Worm (Caenorhabditis elegans) whole organism, L2 larva: Measurements from ENCODE around the gene F12A10.9.

Experiments
- C34F6.9 ChIP-seq: fragments of 150-350 bp; optimal IDR thresholded peaks from 2 replicates; lab custom pipeline; 2014; ENCODE audit warnings: missing biosample characterization, missing genetic modification characterization
- F13H6.1 ChIP-seq: sonication (generic microtip); optimal IDR thresholded peaks from 2 replicates; lab custom pipeline; 2016; ENCODE audit warnings: missing genetic modification characterization, missing compliant biosample characterization
- R02D3.7 ChIP-seq: fragments of 150-350 bp; optimal IDR thresholded peaks from 2 replicates; lab custom pipeline; 2014; ENCODE audit warnings: missing biosample characterization, missing genetic modification characterization
- Y55F3AM.14 ChIP-seq: fragments of 200-800 bp; sonication (Bioruptor generic); optimal IDR thresholded peaks from 2 replicates; lab custom pipeline; 2018; ENCODE audit warnings: mild to moderate bottlenecking, missing genetic modification characterization, missing compliant biosample characterization
- ZK546.5 ChIP-seq: sonication (generic microtip); optimal IDR thresholded peaks from 2 replicates; lab custom pipeline; 2017; ENCODE audit warnings: missing biosample characterization, missing genetic modification characterization
- alr-1 ChIP-seq: fragments of 150-350 bp; optimal IDR thresholded peaks from 2 replicates; lab custom pipeline; 2014; ENCODE audit warnings: missing biosample characterization, missing genetic modification characterization
- aly-2 ChIP-seq: fragments of 150-350 bp; optimal IDR thresholded peaks from 2 replicates; lab custom pipeline; 2014; ENCODE audit warnings: missing biosample characterization, missing genetic modification characterization
- ama-1 ChIP-seq: fragments of 150-350 bp; optimal IDR thresholded peaks from 2 replicates; lab custom pipeline; 2018; ENCODE audit warnings: inconsistent platforms
- blmp-1 ChIP-seq: sonication (generic microtip); optimal IDR thresholded peaks from 2 replicates; lab custom pipeline; 2017; ENCODE audit warnings: missing genetic modification characterization, mild to moderate bottlenecking, missing compliant biosample characterization, antibody characterized with exemption, moderate library complexity; ENCODE audit not compliant: insufficient read depth
- ceh-16 ChIP-seq: fragments of 150-350 bp; optimal IDR thresholded peaks from 2 replicates; lab custom pipeline; 2014; ENCODE audit warnings: missing biosample characterization, missing genetic modification characterization
- ceh-82 ChIP-seq: fragments of 150-350 bp; optimal IDR thresholded peaks from 2 replicates; lab custom pipeline; 2014; ENCODE audit warnings: missing biosample characterization, missing genetic modification characterization
- crh-2 ChIP-seq: sonication (generic microtip); optimal IDR thresholded peaks from 2 replicates; lab custom pipeline; 2017; ENCODE audit warnings: missing biosample characterization, missing genetic modification characterization
- dmd-4 ChIP-seq: sonication (generic microtip); optimal IDR thresholded peaks from 2 replicates; lab custom pipeline; 2017; ENCODE audit warnings: missing biosample characterization, missing genetic modification characterization
- egl-27 ChIP-seq: sonication (generic microtip); optimal IDR thresholded peaks from 3 replicates; lab custom pipeline; 2017; ENCODE audit warnings: missing biosample characterization, missing genetic modification reagents, missing genetic modification characterization
- elt-1 ChIP-seq: fragments of 150-350 bp; optimal IDR thresholded peaks from 2 replicates; lab custom pipeline; 2014; ENCODE audit warnings: missing biosample characterization, missing genetic modification characterization
- elt-3 ChIP-seq: sonication (generic microtip); optimal IDR thresholded peaks from 2 replicates; lab custom pipeline; 2017; ENCODE audit warnings: missing biosample characterization, missing genetic modification characterization
- fos-1 ChIP-seq: fragments of 150-350 bp; optimal IDR thresholded peaks from 2 replicates; lab custom pipeline; 2014; ENCODE audit warnings: missing biosample characterization, missing genetic modification characterization
- gmeb-1 ChIP-seq: fragments of 150-350 bp; optimal IDR thresholded peaks from 2 replicates; lab custom pipeline; 2014; ENCODE audit warnings: missing biosample characterization, missing genetic modification characterization
- lin-11 ChIP-seq: fragments of 150-350 bp; sonication (generic microtip); optimal IDR thresholded peaks from 2 replicates; lab custom pipeline; 2014; ENCODE audit warnings: missing biosample characterization, missing genetic modification characterization, inconsistent platforms, mixed read lengths
- lin-13 ChIP-seq: fragments of 150-350 bp; optimal IDR thresholded peaks from 2 replicates; lab custom pipeline; 2014; ENCODE audit warnings: missing biosample characterization, missing genetic modification reagents, missing genetic modification characterization
- lin-39 ChIP-seq: fragments of 150-350 bp; optimal IDR thresholded peaks from 2 replicates; lab custom pipeline; 2014; ENCODE audit warnings: missing biosample characterization, missing genetic modification reagents, missing genetic modification characterization
- lsy-2 ChIP-seq, 2 experiments: fragments of 150-350 bp in 1 of 2; sonication (generic microtip) in 1 of 2; optimal IDR thresholded peaks; 2 replicates each; lab custom pipeline; 2014 to 2017; ENCODE audit warnings: missing biosample characterization in 2 of 2, missing genetic modification characterization in 2 of 2
- mab-5 ChIP-seq: fragments of 150-350 bp; optimal IDR thresholded peaks from 2 replicates; lab custom pipeline; 2014; ENCODE audit warnings: missing biosample characterization, missing genetic modification characterization
- mbf-1 ChIP-seq: sonication (generic microtip); optimal IDR thresholded peaks from 2 replicates; lab custom pipeline; 2017; ENCODE audit warnings: missing biosample characterization, missing genetic modification characterization
- mdl-1 ChIP-seq, 2 experiments: fragments of 150-350 bp in 1 of 2; sonication (generic microtip) in 1 of 2; optimal IDR thresholded peaks; 2 replicates each; lab custom pipeline; 2017; ENCODE audit warnings: missing biosample characterization in 2 of 2, missing genetic modification characterization in 2 of 2
- nhr-10 ChIP-seq: sonication (generic microtip); optimal IDR thresholded peaks from 2 replicates; lab custom pipeline; 2017; ENCODE audit warnings: missing biosample characterization, missing genetic modification characterization
- nhr-11 ChIP-seq: fragments of 150-350 bp; optimal IDR thresholded peaks from 2 replicates; lab custom pipeline; 2014; ENCODE audit warnings: missing biosample characterization, missing genetic modification characterization
- nhr-12 ChIP-seq: fragments of 150-350 bp; optimal IDR thresholded peaks from 2 replicates; lab custom pipeline; 2014; ENCODE audit warnings: missing biosample characterization, missing genetic modification characterization
- nhr-129 ChIP-seq: fragments of 150-350 bp; optimal IDR thresholded peaks from 2 replicates; lab custom pipeline; 2014; ENCODE audit warnings: missing biosample characterization, missing genetic modification characterization
- nhr-21 ChIP-seq: fragments of 150-350 bp; optimal IDR thresholded peaks from 2 replicates; lab custom pipeline; 2014; ENCODE audit warnings: missing biosample characterization, missing genetic modification characterization
- nhr-23 ChIP-seq: fragments of 150-350 bp; optimal IDR thresholded peaks from 2 replicates; lab custom pipeline; 2014; ENCODE audit warnings: missing biosample characterization, missing genetic modification reagents, missing genetic modification characterization
- nhr-237 ChIP-seq: fragments of 150-350 bp; optimal IDR thresholded peaks from 2 replicates; lab custom pipeline; 2014; ENCODE audit warnings: missing biosample characterization, missing genetic modification characterization
- nhr-25 ChIP-seq: fragments of 150-350 bp; sonication (generic microtip); optimal IDR thresholded peaks from 3 replicates; lab custom pipeline; 2014; ENCODE audit warnings: missing biosample characterization, missing genetic modification characterization
- nhr-6 ChIP-seq: fragments of 150-350 bp; optimal IDR thresholded peaks from 2 replicates; lab custom pipeline; 2014; ENCODE audit warnings: missing biosample characterization, missing genetic modification characterization
- nhr-77 ChIP-seq: fragments of 150-350 bp; optimal IDR thresholded peaks from 2 replicates; lab custom pipeline; 2014; ENCODE audit warnings: missing biosample characterization, missing genetic modification characterization
- peb-1 ChIP-seq: fragments of 150-350 bp; optimal IDR thresholded peaks from 2 replicates; lab custom pipeline; 2014; ENCODE audit warnings: missing biosample characterization, missing genetic modification characterization
- sem-4 ChIP-seq: fragments of 150-350 bp; optimal IDR thresholded peaks from 2 replicates; lab custom pipeline; 2014; ENCODE audit warnings: missing biosample characterization, missing genetic modification reagents, missing genetic modification characterization
- skn-1 ChIP-seq: sonication (generic microtip); optimal IDR thresholded peaks from 2 replicates; lab custom pipeline; 2017; ENCODE audit warnings: missing biosample characterization, missing genetic modification characterization
- sma-3 ChIP-seq: sonication (generic microtip); optimal IDR thresholded peaks from 2 replicates; lab custom pipeline; 2016; ENCODE audit warnings: missing genetic modification reagents, missing genetic modification characterization, missing compliant biosample characterization
- sma-9 ChIP-seq, 2 experiments: fragments of 150-350 bp in 1 of 2; sonication (generic microtip) in 1 of 2; optimal IDR thresholded peaks; 2 replicates each; lab custom pipeline; 2014 to 2016; ENCODE audit warnings: missing genetic modification characterization in 2 of 2, mild to moderate bottlenecking in 1 of 2, missing biosample characterization in 1 of 2, missing compliant biosample characterization in 1 of 2, missing genetic modification reagents in 1 of 2, moderate library complexity in 1 of 2
- snpc-4 ChIP-seq: fragments of 150-350 bp; optimal IDR thresholded peaks from 2 replicates; lab custom pipeline; 2014; ENCODE audit warnings: missing biosample characterization, missing genetic modification characterization
- unc-39 ChIP-seq: fragments of 150-350 bp; optimal IDR thresholded peaks from 2 replicates; lab custom pipeline; 2014; ENCODE audit warnings: missing biosample characterization, missing genetic modification characterization
- unc-55 ChIP-seq: fragments of 150-350 bp; sonication (generic microtip); optimal IDR thresholded peaks from 3 replicates; lab custom pipeline; 2014; ENCODE audit warnings: missing biosample characterization, missing genetic modification reagents, missing genetic modification characterization
- unc-62 ChIP-seq: fragments of 150-350 bp; optimal IDR thresholded peaks from 2 replicates; lab custom pipeline; 2014; ENCODE audit warnings: missing biosample characterization, missing genetic modification reagents, missing genetic modification characterization
- zag-1 ChIP-seq: fragments of 150-350 bp; optimal IDR thresholded peaks from 2 replicates; lab custom pipeline; 2014; ENCODE audit warnings: missing biosample characterization, missing genetic modification characterization
- ztf-1 ChIP-seq: fragments of 200-800 bp; sonication (Bioruptor generic); conservative IDR thresholded peaks from 2 replicates; pipeline ENCODE4 v1.3.6; 2022; ENCODE audit warnings: missing genetic modification characterization, missing compliant biosample characterization
- ztf-11 ChIP-seq: sonication (generic microtip); optimal IDR thresholded peaks from 2 replicates; lab custom pipeline; 2017; ENCODE audit warnings: missing biosample characterization, missing genetic modification characterization
- ztf-4 ChIP-seq: fragments of 150-350 bp; optimal IDR thresholded peaks from 2 replicates; lab custom pipeline; 2014; ENCODE audit warnings: missing biosample characterization, missing genetic modification characterization

Gene F12A10.9

DNA sequence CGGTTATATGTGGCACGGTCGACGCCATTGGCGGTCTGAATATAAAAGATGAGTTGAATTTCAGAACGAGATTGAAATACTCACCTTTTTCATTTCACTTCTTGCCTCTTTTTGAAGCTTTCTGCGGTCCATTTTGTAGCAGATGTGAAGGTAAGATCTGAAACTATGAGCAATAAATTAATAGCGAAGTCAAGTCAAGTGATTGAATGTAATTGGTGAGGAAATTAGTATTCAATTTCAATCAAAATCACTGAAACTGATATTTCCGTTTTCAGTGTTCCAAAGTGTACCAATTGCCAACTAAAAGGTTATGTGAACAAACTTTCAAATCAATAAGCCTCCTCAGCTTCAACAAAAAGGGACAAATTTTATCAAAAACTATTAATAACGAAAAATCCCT, 43.2 kb downstream of the F12A10.9 start, which contains the start of gene C17C3.24:
C17C3.24 (minus strand) TSS at position 101 of the 400 bp plus-strand sequence.
- no peak for TF ChIP-seq dmd-4 (tag; lab: Kevin White, UChicago)

DNA sequence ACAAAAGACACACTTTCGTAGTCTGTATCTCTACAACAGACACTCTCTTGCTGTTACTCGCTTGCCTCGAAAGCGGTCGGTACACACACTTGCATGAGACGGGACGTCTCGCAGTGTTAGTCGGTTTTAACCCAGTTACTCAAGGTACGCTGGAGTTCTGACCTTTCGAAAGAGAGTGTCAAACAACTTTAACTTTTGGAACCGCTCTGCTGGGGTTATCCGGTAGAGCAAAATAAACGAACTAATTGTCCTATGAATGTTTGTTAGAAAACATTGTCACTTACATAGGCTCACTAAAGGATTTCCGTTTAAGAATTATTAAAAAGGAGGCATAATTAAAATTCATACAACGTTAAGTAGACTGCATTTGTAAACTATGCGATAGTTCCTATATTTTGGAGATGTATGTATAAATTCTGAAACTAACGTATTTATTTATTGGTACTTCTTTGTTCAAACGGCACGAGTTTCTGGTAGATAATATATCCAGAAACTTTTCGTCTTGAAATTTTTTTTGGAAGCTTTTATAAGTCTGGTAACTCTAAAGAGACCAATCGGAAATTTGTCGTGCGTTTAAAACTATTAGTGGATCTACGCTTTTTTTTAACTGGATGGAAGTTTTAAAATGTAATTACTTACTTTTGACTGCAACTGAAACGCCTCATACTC, 45.1 kb downstream of the F12A10.9 start:
- peak; percentile 81 for TF ChIP-seq nhr-11 (tag; lab: Kevin White, UChicago)
- peak; percentile 98 for TF ChIP-seq lin-13
- TF ChIP-seq nhr-25 (tag; lab: Kevin White, UChicago) = peak; percentile 97
- TF ChIP-seq ceh-16 (tag; lab: Kevin White, UChicago) = peak; percentile 93
- peak; percentile 99 for TF ChIP-seq egl-27 (tag; lab: Kevin White, UChicago)
- peak; percentile 94 to 97 for TF ChIP-seq lsy-2 (tag; optimal IDR thresholded peaks at IDR 0.05; lab: Kevin White, UChicago)
- peak; percentile 95 for TF ChIP-seq nhr-10 (tag; lab: Kevin White, UChicago)
- TF ChIP-seq aly-2 = peak; percentile 100
- TF ChIP-seq blmp-1 (tag; lab: Kevin White, UChicago) = peak; percentile 90
- TF ChIP-seq C34F6.9 (tag; lab: Kevin White, UChicago) = peak; percentile 99
- peak; percentile 88 for TF ChIP-seq nhr-237 (tag; lab: Kevin White, UChicago)
- peak; percentile 61 for TF ChIP-seq mbf-1
- TF ChIP-seq sma-3 (GFP tag; lab: Kevin White, UChicago) = peak; percentile 98
- peak; percentile 100 for TF ChIP-seq ama-1 (lab: Kevin White, UChicago)
- peak; percentile 99 for TF ChIP-seq nhr-21 (tag; lab: Kevin White, UChicago)
- peak; percentile 99 for TF ChIP-seq sma-9 (GFP tag; optimal IDR thresholded peaks at IDR 0.05; lab: Kevin White, UChicago)
- TF ChIP-seq sma-9 (tag; optimal IDR thresholded peaks at IDR 0.05; lab: Kevin White, UChicago) = peak; percentile 73
- peak; percentile 91 for TF ChIP-seq lin-39 (tag; lab: Kevin White, UChicago)
- TF ChIP-seq fos-1 (tag; lab: Kevin White, UChicago) = peak; percentile 98
- peak; percentile 98 for TF ChIP-seq nhr-6 (tag; lab: Kevin White, UChicago)
- peak; percentile 98 for TF ChIP-seq F13H6.1 (tag; lab: Kevin White, UChicago)
- no peak for TF ChIP-seq ztf-1 (GFP tag; lab: Robert Waterston, UW)
- peak; percentile 95 for TF ChIP-seq Y55F3AM.14 (GFP tag; lab: Kevin White, UChicago)
- no peak for TF ChIP-seq alr-1 (tag; lab: Kevin White, UChicago)
- TF ChIP-seq mdl-1 (tag; optimal IDR thresholded peaks at IDR 0.05; lab: Kevin White, UChicago) = peak; percentile 88 to 92
- peak; percentile 58 for TF ChIP-seq ZK546.5 (tag; lab: Kevin White, UChicago)
- peak; percentile 87 for TF ChIP-seq ceh-82 (tag; lab: Kevin White, UChicago)
- TF ChIP-seq ztf-11 (tag; lab: Kevin White, UChicago) = peak; percentile 62
- TF ChIP-seq unc-55 = peak; percentile 99
- no peak for TF ChIP-seq elt-1 (tag; lab: Kevin White, UChicago)
- TF ChIP-seq elt-3 (tag; lab: Kevin White, UChicago) = no peak
- peak; percentile 86 for TF ChIP-seq unc-62 (GFP tag; lab: Kevin White, UChicago)
- peak; percentile 98 for TF ChIP-seq sem-4 (tag; lab: Kevin White, UChicago)
- peak; percentile 80 for TF ChIP-seq R02D3.7 (tag; lab: Kevin White, UChicago)
- TF ChIP-seq lin-11 (tag; lab: Kevin White, UChicago) = peak; percentile 98
- TF ChIP-seq gmeb-1 (tag; lab: Kevin White, UChicago) = peak; percentile 95
- TF ChIP-seq nhr-77 (tag; lab: Kevin White, UChicago) = peak; percentile 65
- peak; percentile 71 for TF ChIP-seq dmd-4 (tag; lab: Kevin White, UChicago)
- TF ChIP-seq mab-5 = peak; percentile 96
- no peak for TF ChIP-seq nhr-23 (tag; lab: Kevin White, UChicago)
- TF ChIP-seq skn-1 (tag; lab: Kevin White, UChicago) = peak; percentile 92
- peak; percentile 98 for TF ChIP-seq zag-1 (tag; lab: Kevin White, UChicago)
- peak; percentile 99 for TF ChIP-seq ztf-4 (tag; lab: Kevin White, UChicago)
- TF ChIP-seq peb-1 (tag; lab: Kevin White, UChicago) = peak; percentile 59
- TF ChIP-seq nhr-12 (tag; lab: Kevin White, UChicago) = peak; percentile 74
- TF ChIP-seq crh-2 (tag; lab: Kevin White, UChicago) = peak; percentile 99
- TF ChIP-seq snpc-4 (tag; lab: Kevin White, UChicago) = peak; percentile 100
- peak; percentile 76 for TF ChIP-seq unc-39
- peak; percentile 99 for TF ChIP-seq nhr-129
